Worm (Caenorhabditis elegans) whole organism, L4 larva: ENCODE results near the gene srz-58.

ENCODE experiments used
- D1046.2 ChIP-seq: fragments of 200-800 bp; sonication (Bioruptor generic); IDR thresholded peaks from 2 replicates; pipeline ENCODE4 v1.3.6; 2022; ENCODE audit warnings: missing genetic modification characterization, missing compliant biosample characterization
- F49E8.2 ChIP-seq: sonication (generic microtip); optimal IDR thresholded peaks from 2 replicates; lab custom pipeline; 2016; ENCODE audit warnings: missing compliant biosample characterization, mild to moderate bottlenecking, missing genetic modification characterization, borderline replicate concordance
- ZK546.5 ChIP-seq, 2 experiments: sonication (generic microtip); optimal IDR thresholded peaks; 2 replicates each; lab custom pipeline; 2017; ENCODE audit warnings: missing biosample characterization in 2 of 2, missing genetic modification characterization in 2 of 2
- ces-1 ChIP-seq: fragments of 150-350 bp; sonication (generic microtip); optimal IDR thresholded peaks from 4 replicates; lab custom pipeline; 2014; ENCODE audit warnings: missing biosample characterization, missing genetic modification reagents, missing genetic modification characterization
- egl-27 ChIP-seq: sonication (generic microtip); optimal IDR thresholded peaks from 3 replicates; lab custom pipeline; 2017; ENCODE audit warnings: missing biosample characterization, missing genetic modification reagents, missing genetic modification characterization
- pha-4 ChIP-seq, 2 experiments: fragments of 150-350 bp in 1 of 2; fragments of 200-800 bp in 1 of 2; sonication (Bioruptor generic) in 1 of 2; IDR thresholded peaks in 1 of 2; optimal IDR thresholded peaks in 1 of 2; 2 replicates each; pipeline versions ENCODE4 v1.3.6 to Lab custom; 2014 to 2022; ENCODE audit warnings: missing genetic modification characterization in 2 of 2, missing genetic modification reagents in 2 of 2, missing biosample characterization in 1 of 2, missing compliant biosample characterization in 1 of 2
- pqm-1 ChIP-seq: sonication (generic microtip); optimal IDR thresholded peaks from 2 replicates; lab custom pipeline; 2017; ENCODE audit warnings: missing biosample characterization, missing genetic modification characterization
- saeg-2 ChIP-seq: fragments of 200-800 bp; sonication (Bioruptor generic); IDR thresholded peaks from 2 replicates; pipeline ENCODE4 v1.3.6; 2022; ENCODE audit warnings: missing genetic modification reagents, missing genetic modification characterization, missing compliant biosample characterization
- sdz-12 ChIP-seq: fragments of 200-800 bp; sonication (Bioruptor generic); optimal IDR thresholded peaks from 2 replicates; lab custom pipeline; 2018; ENCODE audit warnings: mild to moderate bottlenecking, missing genetic modification characterization, missing compliant biosample characterization
- snpc-4 ChIP-seq: fragments of 150-350 bp; optimal IDR thresholded peaks from 2 replicates; lab custom pipeline; 2014; ENCODE audit warnings: missing biosample characterization, missing genetic modification characterization
- spr-1 ChIP-seq: sonication (generic microtip); optimal IDR thresholded peaks from 2 replicates; lab custom pipeline; 2016; ENCODE audit warnings: mild to moderate bottlenecking, missing genetic modification characterization, missing compliant biosample characterization
- unc-62 ChIP-seq, 3 experiments: fragments of 150-350 bp in 1 of 3; sonication (generic microtip); optimal IDR thresholded peaks in 2 of 3; peaks in 1 of 3; 1 replicate in 1 of 3; 2 replicates in 2 of 3; lab custom pipeline; 2014 to 2017; ENCODE audit warnings: missing biosample characterization in 3 of 3, missing genetic modification characterization in 3 of 3, missing genetic modification reagents in 3 of 3, missing genotype in 1 of 3
- zfp-3 ChIP-seq: fragments of 200-800 bp; sonication (Bioruptor generic); conservative IDR thresholded peaks from 2 replicates; pipeline ENCODE4 v1.3.6; 2022; ENCODE audit warnings: missing genetic modification reagents, missing genetic modification characterization, missing compliant biosample characterization
- ztf-11 ChIP-seq: fragments of 150-350 bp; optimal IDR thresholded peaks from 2 replicates; lab custom pipeline; 2014; ENCODE audit warnings: missing biosample characterization, missing genetic modification characterization

- TF ChIP-seq zfp-3 (GFP tag; lab: Robert Waterston, UW) = no peak
- TF ChIP-seq ZK546.5 (tag; optimal IDR thresholded peaks at IDR 0.05; lab: Kevin White, UChicago) = no peak
- no peak for TF ChIP-seq egl-27
- no peak for TF ChIP-seq D1046.2 (GFP tag; lab: Robert Waterston, UW)
- no peak for TF ChIP-seq F49E8.2 (tag; lab: Kevin White, UChicago)
- TF ChIP-seq unc-62 (GFP tag; optimal IDR thresholded peaks at IDR 0.05 in 1 of 2; lab: Kevin White, UChicago) = no peak
- TF ChIP-seq unc-62 (tag; optimal IDR thresholded peaks at IDR 0.05; lab: Kevin White, UChicago) = no peak
- TF ChIP-seq sdz-12 (GFP tag; lab: Kevin White, UChicago) = no peak
- no peak for TF ChIP-seq pha-4 (GFP tag; IDR thresholded peaks at IDR 0.05; lab: Robert Waterston, UW)
- no peak for TF ChIP-seq pha-4 (tag; optimal IDR thresholded peaks at IDR 0.05; lab: Kevin White, UChicago)
- TF ChIP-seq pqm-1 (tag; lab: Kevin White, UChicago) = no peak
- TF ChIP-seq spr-1 (tag; lab: Kevin White, UChicago) = no peak
- TF ChIP-seq snpc-4 (tag; lab: Kevin White, UChicago) = no peak
- no peak for TF ChIP-seq ztf-11
- no peak for TF ChIP-seq ces-1 (GFP tag; lab: Kevin White, UChicago)
- TF ChIP-seq saeg-2 = no peak
Measured at ce11 chrV:17284159-17284558, 33.8 kb upstream of the srz-58 start.
